Worm (Caenorhabditis elegans) whole organism, L1 larva: ENCODE measurements around the gene clec-171.
A peak's percentile ranks its signal among the peaks of the same experiment; 100 is the strongest.

Experiments used
- C04F5.9 ChIP-seq: sonication (generic microtip); optimal IDR thresholded peaks from 2 replicates; lab custom pipeline; 2016; ENCODE audit warnings: missing genetic modification characterization, missing compliant biosample characterization
- aly-2 ChIP-seq: fragments of 150-350 bp; optimal IDR thresholded peaks from 2 replicates; lab custom pipeline; 2014; ENCODE audit warnings: missing biosample characterization, missing genetic modification characterization
- blmp-1 ChIP-seq: fragments of 150-350 bp; optimal IDR thresholded peaks from 2 replicates; lab custom pipeline; 2014; ENCODE audit warnings: missing biosample characterization, missing genetic modification characterization
- dsc-1 ChIP-seq: sonication (generic microtip); optimal IDR thresholded peaks from 2 replicates; lab custom pipeline; 2016; ENCODE audit warnings: mild to moderate bottlenecking, missing genetic modification characterization, missing compliant biosample characterization
- efl-1 ChIP-seq, 4 experiments: fragments of 150-350 bp; optimal IDR thresholded peaks in 3 of 4; peaks in 1 of 4; 1 replicate in 1 of 4; 2 replicates in 3 of 4; lab custom pipeline; 2014; ENCODE audit warnings: missing biosample characterization in 2 of 4, missing genetic modification characterization in 2 of 4, missing genetic modification reagents in 2 of 4
- efl-3 ChIP-seq: fragments of 200-800 bp; sonication (Bioruptor generic); optimal IDR thresholded peaks from 2 replicates; lab custom pipeline; 2018; ENCODE audit warnings: mild to moderate bottlenecking, missing genetic modification characterization, missing compliant biosample characterization
- elt-2 ChIP-seq: sonication (generic microtip); optimal IDR thresholded peaks from 2 replicates; lab custom pipeline; 2016; ENCODE audit warnings: missing genetic modification characterization, mild to moderate bottlenecking, inconsistent platforms, missing compliant biosample characterization, missing genetic modification reagents
- elt-3 ChIP-seq, 6 experiments: fragments of 150-350 bp in 1 of 6; sonication (generic microtip); optimal IDR thresholded peaks; 2 replicates each; lab custom pipeline; 2017 to 2018; ENCODE audit warnings: missing biosample characterization in 6 of 6, missing genetic modification characterization in 6 of 6, inconsistent platforms in 1 of 6
- fkh-10 ChIP-seq: sonication (generic microtip); optimal IDR thresholded peaks from 2 replicates; lab custom pipeline; 2017; ENCODE audit warnings: missing biosample characterization, missing genetic modification reagents, missing genetic modification characterization
- fkh-4 ChIP-seq: sonication (generic microtip); optimal IDR thresholded peaks from 2 replicates; lab custom pipeline; 2016; ENCODE audit warnings: missing compliant biosample characterization, missing genetic modification characterization, borderline replicate concordance
- fos-1 ChIP-seq: fragments of 150-350 bp; optimal IDR thresholded peaks from 2 replicates; lab custom pipeline; 2014; ENCODE audit warnings: missing biosample characterization, missing genetic modification characterization
- grh-1 ChIP-seq: fragments of 200-800 bp; sonication (Bioruptor generic); IDR thresholded peaks from 2 replicates; pipeline ENCODE4 v1.3.6; 2022; ENCODE audit warnings: missing genetic modification reagents, missing genetic modification characterization, missing compliant biosample characterization
- hlh-17 ChIP-seq: fragments of 200-800 bp; sonication (Bioruptor generic); optimal IDR thresholded peaks from 2 replicates; lab custom pipeline; 2018; ENCODE audit warnings: missing genetic modification characterization, mild to moderate bottlenecking, missing compliant biosample characterization, moderate library complexity, borderline replicate concordance
- jun-1 ChIP-seq: fragments of 150-350 bp; optimal IDR thresholded peaks from 2 replicates; lab custom pipeline; 2014; ENCODE audit warnings: missing biosample characterization, missing genetic modification reagents, missing genetic modification characterization
- lin-13 ChIP-seq: fragments of 150-350 bp; optimal IDR thresholded peaks from 2 replicates; lab custom pipeline; 2014; ENCODE audit warnings: missing biosample characterization, missing genetic modification reagents, missing genetic modification characterization
- lin-15B ChIP-seq: fragments of 150-350 bp; sonication (generic microtip); optimal IDR thresholded peaks from 3 replicates; lab custom pipeline; 2014; ENCODE audit warnings: missing biosample characterization, missing genetic modification characterization
- lir-3 ChIP-seq: sonication (generic microtip); optimal IDR thresholded peaks from 2 replicates; lab custom pipeline; 2016; ENCODE audit warnings: mild to moderate bottlenecking, missing genetic modification characterization, moderate library complexity, missing compliant biosample characterization; ENCODE audit not compliant: poor library complexity
- mab-9 ChIP-seq: fragments of 200-800 bp; sonication (Bioruptor generic); IDR thresholded peaks from 2 replicates; pipeline ENCODE4 v1.3.6; 2022; ENCODE audit warnings: missing genetic modification reagents, missing genetic modification characterization, missing compliant biosample characterization
- mdl-1 ChIP-seq, 2 experiments: fragments of 150-350 bp; optimal IDR thresholded peaks; 2 replicates each; lab custom pipeline; 2014 to 2017; ENCODE audit warnings: missing biosample characterization in 2 of 2, missing genetic modification characterization in 2 of 2, inconsistent platforms in 1 of 2
- nhr-11 ChIP-seq: fragments of 150-350 bp; optimal IDR thresholded peaks from 2 replicates; lab custom pipeline; 2014; ENCODE audit warnings: missing biosample characterization, missing genetic modification characterization
- nhr-19 ChIP-seq: fragments of 200-800 bp; sonication (Bioruptor generic); conservative IDR thresholded peaks from 2 replicates; pipeline ENCODE4 v1.3.6; 2022; ENCODE audit warnings: missing genetic modification characterization, missing compliant biosample characterization
- nhr-84 ChIP-seq: sonication (generic microtip); optimal IDR thresholded peaks from 2 replicates; lab custom pipeline; 2017; ENCODE audit warnings: missing biosample characterization, missing genetic modification characterization
- nhr-90 ChIP-seq: sonication (generic microtip); optimal IDR thresholded peaks from 2 replicates; lab custom pipeline; 2016; ENCODE audit warnings: mild to moderate bottlenecking, missing genetic modification characterization, missing compliant biosample characterization; ENCODE audit not compliant: poor library complexity
- pax-3 ChIP-seq: fragments of 200-800 bp; sonication (Bioruptor generic); optimal IDR thresholded peaks from 2 replicates; lab custom pipeline; 2018; ENCODE audit warnings: mild to moderate bottlenecking, missing genetic modification characterization, moderate library complexity, missing compliant biosample characterization
- skn-1 ChIP-seq: fragments of 150-350 bp; optimal IDR thresholded peaks from 2 replicates; lab custom pipeline; 2014; ENCODE audit warnings: missing biosample characterization, missing genetic modification characterization
- snpc-4 ChIP-seq: fragments of 150-350 bp; optimal IDR thresholded peaks from 2 replicates; lab custom pipeline; 2014; ENCODE audit warnings: missing biosample characterization, missing genetic modification characterization
- snu-23 ChIP-seq: sonication (generic microtip); optimal IDR thresholded peaks from 2 replicates; lab custom pipeline; 2016; ENCODE audit warnings: missing genetic modification characterization, missing compliant biosample characterization
- sptf-1 ChIP-seq: fragments of 150-350 bp; optimal IDR thresholded peaks from 2 replicates; lab custom pipeline; 2014; ENCODE audit warnings: missing biosample characterization, missing genetic modification characterization
- tbx-2 ChIP-seq: sonication (generic microtip); optimal IDR thresholded peaks from 2 replicates; lab custom pipeline; 2016; ENCODE audit warnings: missing genetic modification characterization, missing compliant biosample characterization
- tlp-1 ChIP-seq: fragments of 150-350 bp; optimal IDR thresholded peaks from 2 replicates; lab custom pipeline; 2014; ENCODE audit warnings: missing biosample characterization, missing genetic modification characterization
- unc-130 ChIP-seq: fragments of 150-350 bp; optimal IDR thresholded peaks from 2 replicates; lab custom pipeline; 2017; ENCODE audit warnings: missing biosample characterization, missing genetic modification characterization, inconsistent platforms
- unc-86 ChIP-seq: sonication (generic microtip); optimal IDR thresholded peaks from 2 replicates; lab custom pipeline; 2016; ENCODE audit warnings: missing genetic modification characterization, missing compliant biosample characterization
- vab-15 ChIP-seq: sonication (generic microtip); optimal IDR thresholded peaks from 2 replicates; lab custom pipeline; 2017; ENCODE audit warnings: missing genotype, mild to moderate bottlenecking, missing genetic modification characterization, missing compliant biosample characterization
- zip-4 ChIP-seq: fragments of 200-800 bp; sonication (Bioruptor generic); optimal IDR thresholded peaks from 2 replicates; lab custom pipeline; 2018; ENCODE audit warnings: mild to moderate bottlenecking, missing genetic modification characterization, moderate library complexity, missing compliant biosample characterization
- ztf-11 ChIP-seq, 2 experiments: sonication (generic microtip); optimal IDR thresholded peaks; 2 replicates each; lab custom pipeline; 2016 to 2017; ENCODE audit warnings: missing genetic modification characterization in 2 of 2, missing biosample characterization in 1 of 2, missing compliant biosample characterization in 1 of 2

Gene clec-171

ce11 chrIV:1397895-1398294 is 29.3 kb downstream of the clec-171 start:
- TF ChIP-seq efl-1 (optimal IDR thresholded peaks at IDR 0.05; lab: Kevin White, UChicago) (no peak), efl-1 (GFP tag; optimal IDR thresholded peaks at IDR 0.05 in 1 of 2; lab: Kevin White, UChicago) (peak in 1 of 2 experiments; percentile 56), sptf-1 (tag; lab: Kevin White, UChicago) (no peak)

ce11 chrIV:1394077-1394476 is 33.1 kb downstream of the clec-171 start:
- TF ChIP-seq unc-130 (tag; lab: Kevin White, UChicago) (no peak), snpc-4 (tag; lab: Kevin White, UChicago) (no peak), nhr-90 (no peak), nhr-19 (GFP tag; lab: Robert Waterston, UW) (no peak), lin-13 (GFP tag; lab: Kevin White, UChicago) (no peak), tbx-2 (no peak), jun-1 (tag; lab: Kevin White, UChicago) (no peak), fkh-4 (no peak), dsc-1 (tag; lab: Kevin White, UChicago) (no peak), snu-23 (GFP tag; lab: Kevin White, UChicago) (no peak), C04F5.9 (tag; lab: Kevin White, UChicago) (no peak), tlp-1 (no peak), zip-4 (GFP tag; lab: Kevin White, UChicago) (no peak), lin-15B (tag; lab: Kevin White, UChicago) (no peak), unc-86 (tag; lab: Kevin White, UChicago) (no peak)

DNA sequence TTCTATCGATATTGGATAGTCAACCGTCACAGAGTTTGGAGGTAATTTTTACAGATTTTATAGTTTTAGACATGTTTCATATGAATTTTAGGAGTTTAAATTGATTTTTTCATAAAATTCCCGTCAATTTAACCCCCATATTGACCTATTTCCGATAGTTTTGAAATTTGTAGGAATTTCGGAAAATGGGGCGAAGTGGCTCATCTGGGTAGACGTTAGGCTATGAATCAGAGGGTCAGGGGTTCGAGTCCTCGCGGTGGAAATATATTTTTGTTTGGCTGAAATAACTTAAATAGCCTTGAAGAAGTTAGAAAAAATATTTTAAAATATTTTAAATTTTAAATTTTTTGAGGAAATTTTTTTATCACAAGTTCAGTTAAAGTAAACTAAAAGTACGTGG is 35.7 kb downstream of the clec-171 start:
- TF ChIP-seq grh-1: 0 out of 2 replicates have a peak, but pooled peaks have one; percentile 21
- TF ChIP-seq mdl-1 (tag; optimal IDR thresholded peaks at IDR 0.05; lab: Kevin White, UChicago): no peak
- TF ChIP-seq lin-13 (GFP tag; lab: Kevin White, UChicago): no peak
- TF ChIP-seq nhr-11 (tag; lab: Kevin White, UChicago): no peak

ce11 chrIV:1390102-1390501 is 37.1 kb downstream of the clec-171 start:
- TF ChIP-seq aly-2 (tag; lab: Kevin White, UChicago) (no peak), jun-1 (tag; lab: Kevin White, UChicago) (no peak), vab-15 (tag; lab: Kevin White, UChicago) (no peak), grh-1 (no peak), pax-3 (no peak), blmp-1 (tag; lab: Kevin White, UChicago) (no peak), skn-1 (tag; lab: Kevin White, UChicago) (no peak), mab-9 (GFP tag; lab: Robert Waterston, UW) (no peak), hlh-17 (GFP tag; lab: Kevin White, UChicago) (no peak), unc-130 (tag; lab: Kevin White, UChicago) (no peak), elt-3 (tag; optimal IDR thresholded peaks at IDR 0.05; lab: Kevin White, UChicago) (no peak), lir-3 (tag; lab: Kevin White, UChicago) (no peak), fkh-10 (no peak), fos-1 (tag; lab: Kevin White, UChicago) (no peak), nhr-84 (no peak), efl-1 (optimal IDR thresholded peaks at IDR 0.05; lab: Kevin White, UChicago) (no peak), efl-1 (GFP tag; optimal IDR thresholded peaks at IDR 0.05 in 1 of 2; lab: Kevin White, UChicago) (no peak), efl-3 (GFP tag; lab: Kevin White, UChicago) (no peak), nhr-11 (tag; lab: Kevin White, UChicago) (no peak)

DNA sequence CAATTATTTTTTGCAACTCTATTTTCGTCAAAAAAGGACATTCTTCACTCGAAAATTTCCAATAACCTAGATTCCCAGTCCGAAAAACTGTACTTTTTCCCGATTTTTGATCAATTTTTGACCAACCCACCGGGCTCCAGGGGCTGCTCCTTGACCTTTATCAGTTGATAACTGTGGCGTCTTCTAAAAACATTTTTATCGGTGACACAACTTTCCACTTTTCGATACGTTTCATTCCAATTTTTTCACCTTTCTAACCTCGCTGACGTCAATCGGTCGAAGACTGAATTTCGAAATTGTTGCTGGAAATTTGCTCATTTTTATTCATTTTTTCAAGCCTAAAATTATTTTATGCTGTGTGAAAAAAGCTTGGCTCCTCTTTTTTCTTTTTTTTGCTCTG is 37.6 kb downstream of the clec-171 start:
- peak; percentile 42 for TF ChIP-seq elt-2
- TF ChIP-seq ztf-11 (tag; optimal IDR thresholded peaks at IDR 0.05; lab: Kevin White, UChicago): no peak
